Worm (Caenorhabditis elegans): Measurements from ENCODE around the gene rfc-2.
A peak's percentile ranks its signal among the peaks of the same experiment; 100 is the strongest.

The rfc-2 gene

ce11 chrIV:1367041-1367440 lies 19.9 kb downstream of the rfc-2 start:
- TF ChIP-seq ceh-9 (tag; optimal IDR thresholded peaks at IDR 0.05) (no peak), ztf-11 (tag; optimal IDR thresholded peaks at IDR 0.05) (no peak), nhr-76 (tag; optimal IDR thresholded peaks at IDR 0.05) (no peak), ceh-82 (tag; optimal IDR thresholded peaks at IDR 0.05) (no peak), ZK546.5 (tag; optimal IDR thresholded peaks at IDR 0.05) (no peak), nhr-67 (tag; optimal IDR thresholded peaks at IDR 0.05) (no peak), nhr-28 (tag; optimal IDR thresholded peaks at IDR 0.05) (no peak), unc-62 (GFP tag; optimal IDR thresholded peaks at IDR 0.05) (no peak), nfya-1 (tag; optimal IDR thresholded peaks at IDR 0.05; ENCODE audit: insufficient read depth) (no peak), mml-1 (tag; optimal IDR thresholded peaks at IDR 0.05) (no peak), snpc-4 (tag; optimal IDR thresholded peaks at IDR 0.05) (no peak), egl-5 (tag; optimal IDR thresholded peaks at IDR 0.05) (no peak), lin-15B (tag; optimal IDR thresholded peaks at IDR 0.05) (no peak), lsy-12 (tag; optimal IDR thresholded peaks at IDR 0.05) (no peak), egl-27 (tag; optimal IDR thresholded peaks at IDR 0.05) (no peak), daf-12 (tag; optimal IDR thresholded peaks at IDR 0.05) (no peak), elt-2 (tag; optimal IDR thresholded peaks at IDR 0.05) (no peak), sea-2 (GFP tag; optimal IDR thresholded peaks at IDR 0.05) (no peak), aly-2 (tag; optimal IDR thresholded peaks at IDR 0.05) (no peak), zag-1 (tag; optimal IDR thresholded peaks at IDR 0.05) (no peak)

ce11 chrIV:1371300-1371699 lies 24.2 kb downstream of the rfc-2 start:
- TF ChIP-seq aly-2 (tag; optimal IDR thresholded peaks at IDR 0.05) = no peak
- TF ChIP-seq nhr-23 (tag; optimal IDR thresholded peaks at IDR 0.05) = peak; percentile 91
- peak; percentile 90 for TF ChIP-seq nhr-25 (tag; optimal IDR thresholded peaks at IDR 0.05)
- peak; percentile 40 for TF ChIP-seq elt-1 (tag; optimal IDR thresholded peaks at IDR 0.05)
- TF ChIP-seq egl-27 (tag; optimal IDR thresholded peaks at IDR 0.05) = no peak
- peak; percentile 69 for TF ChIP-seq nhr-43 (tag; optimal IDR thresholded peaks at IDR 0.05; ENCODE audit: poor library complexity, severe bottlenecking)

- TF ChIP-seq mml-1 (tag; optimal IDR thresholded peaks at IDR 0.05) = no peak
- TF ChIP-seq fkh-2 (tag; optimal IDR thresholded peaks at IDR 0.05) = no peak
- TF ChIP-seq nhr-67 (tag; optimal IDR thresholded peaks at IDR 0.05) = no peak
- TF ChIP-seq egl-27 (tag; optimal IDR thresholded peaks at IDR 0.05) = no peak
- TF ChIP-seq nfya-1 (tag; optimal IDR thresholded peaks at IDR 0.05; ENCODE audit: insufficient read depth) = no peak
- no peak for TF ChIP-seq lsy-12 (tag; optimal IDR thresholded peaks at IDR 0.05)
- TF ChIP-seq ceh-9 (tag; optimal IDR thresholded peaks at IDR 0.05) = no peak
- TF ChIP-seq tbx-2 (tag; optimal IDR thresholded peaks at IDR 0.05) = no peak
- no peak for TF ChIP-seq sea-2 (GFP tag; optimal IDR thresholded peaks at IDR 0.05)
- TF ChIP-seq pqm-1 (tag; optimal IDR thresholded peaks at IDR 0.05) = no peak
- TF ChIP-seq lin-15B (tag; optimal IDR thresholded peaks at IDR 0.05) = no peak
- no peak for TF ChIP-seq nhr-25 (tag; optimal IDR thresholded peaks at IDR 0.05)
- no peak for TF ChIP-seq ceh-82 (tag; optimal IDR thresholded peaks at IDR 0.05)
- TF ChIP-seq ceh-16 (tag; optimal IDR thresholded peaks at IDR 0.05) = no peak
- TF ChIP-seq R02D3.7 (tag; optimal IDR thresholded peaks at IDR 0.05) = no peak
- TF ChIP-seq lin-39 (tag; optimal IDR thresholded peaks at IDR 0.05) = no peak
These were observed 28.2 kb downstream of the rfc-2 start for ce11 chrIV:1375289-1375688.

- no peak for TF ChIP-seq R02D3.7 (tag; optimal IDR thresholded peaks at IDR 0.05)
- no peak for TF ChIP-seq snpc-4 (tag; optimal IDR thresholded peaks at IDR 0.05)
- TF ChIP-seq fkh-2 (tag; optimal IDR thresholded peaks at IDR 0.05) = no peak
- no peak for TF ChIP-seq mdl-1 (tag; optimal IDR thresholded peaks at IDR 0.05)
- TF ChIP-seq ceh-82 (tag; optimal IDR thresholded peaks at IDR 0.05) = no peak
- TF ChIP-seq skn-1 (tag; optimal IDR thresholded peaks at IDR 0.05) = no peak
- TF ChIP-seq pha-4 (tag; optimal IDR thresholded peaks at IDR 0.05) = no peak
- TF ChIP-seq ztf-11 (tag; optimal IDR thresholded peaks at IDR 0.05) = no peak
- TF ChIP-seq egl-5 (tag; optimal IDR thresholded peaks at IDR 0.05) = no peak
- TF ChIP-seq tbx-2 (tag; optimal IDR thresholded peaks at IDR 0.05) = no peak
- no peak for TF ChIP-seq nhr-23 (tag; optimal IDR thresholded peaks at IDR 0.05)
- TF ChIP-seq nhr-43 (tag; optimal IDR thresholded peaks at IDR 0.05; ENCODE audit: poor library complexity, severe bottlenecking) = no peak
- no peak for TF ChIP-seq mml-1 (tag; optimal IDR thresholded peaks at IDR 0.05)
These were observed 30.6 kb downstream of the rfc-2 start for ce11 chrIV:1377699-1378098.

DNA sequence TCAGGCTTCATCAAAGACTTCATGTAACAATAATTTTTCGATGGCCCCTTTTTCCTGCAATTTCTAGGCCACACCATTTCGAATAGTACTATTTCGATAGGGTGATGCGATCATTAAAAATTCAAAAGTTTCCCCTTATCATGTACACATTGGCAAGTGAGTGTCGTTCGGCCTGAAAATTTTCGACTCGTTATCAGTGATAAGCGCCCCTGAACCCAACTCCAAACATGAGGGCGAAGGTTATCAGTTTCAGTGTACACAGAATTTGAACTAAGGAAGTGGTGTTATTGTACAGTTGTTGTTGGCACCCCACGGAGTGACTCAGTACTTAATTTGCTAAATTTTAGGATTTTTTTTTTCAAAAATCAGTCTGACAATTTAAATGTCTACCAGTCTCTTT lies 31.8 kb downstream of the rfc-2 start:
- TF ChIP-seq pqm-1 (tag; optimal IDR thresholded peaks at IDR 0.05) (peak; percentile 84), nhr-67 (tag; optimal IDR thresholded peaks at IDR 0.05) (no peak), pha-4 (tag; optimal IDR thresholded peaks at IDR 0.05) (peak; percentile 62), eor-1 (tag; optimal IDR thresholded peaks at IDR 0.05) (no peak), nhr-43 (tag; optimal IDR thresholded peaks at IDR 0.05; ENCODE audit: poor library complexity, severe bottlenecking) (no peak), elt-1 (tag; optimal IDR thresholded peaks at IDR 0.05) (no peak), lin-15B (tag; optimal IDR thresholded peaks at IDR 0.05) (no peak), elt-2 (tag; optimal IDR thresholded peaks at IDR 0.05) (peak; percentile 97), ceh-82 (tag; optimal IDR thresholded peaks at IDR 0.05) (no peak), mdl-1 (tag; optimal IDR thresholded peaks at IDR 0.05) (no peak), jun-1 (tag; optimal IDR thresholded peaks at IDR 0.05) (peak; percentile 37), ZK546.5 (tag; optimal IDR thresholded peaks at IDR 0.05) (no peak)

Data from whole organism, L3 larva.